Fruit fly (Drosophila melanogaster): ENCODE data around the gene SdicB.

DNA sequence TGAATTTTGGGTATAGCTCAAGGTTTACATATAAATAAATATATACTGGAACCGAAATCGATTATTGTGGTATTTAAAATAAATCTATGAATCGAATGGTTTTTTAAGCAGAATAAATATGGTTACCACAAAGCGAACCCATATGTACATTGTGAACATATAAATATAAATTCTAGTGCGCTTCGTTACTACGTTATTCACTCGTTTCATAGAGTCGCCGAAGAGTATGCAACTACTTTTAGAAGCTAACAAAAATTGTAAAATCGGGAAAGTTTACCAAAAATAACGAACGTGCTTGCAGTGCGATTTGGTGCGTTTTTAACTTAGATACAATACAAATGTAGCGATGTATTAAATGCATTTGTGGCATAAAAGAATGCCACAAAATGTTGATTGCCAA lies 53.5 kb downstream of the SdicB start:
- TF ChIP-seq CG33017 (tag; optimal IDR thresholded peaks at IDR 0.05) (no peak), CG7045 (GFP tag; optimal IDR thresholded peaks at IDR 0.05) (no peak), Crg-1 (GFP tag; optimal IDR thresholded peaks at IDR 0.05) (no peak), cic (GFP tag; optimal IDR thresholded peaks at IDR 0.05) (no peak), CG1620 (GFP tag; optimal IDR thresholded peaks at IDR 0.05) (no peak), pad (GFP tag; optimal IDR thresholded peaks at IDR 0.05) (no peak), CG14711 (tag; optimal IDR thresholded peaks at IDR 0.05) (no peak), ovo (GFP tag; optimal IDR thresholded peaks at IDR 0.05) (no peak), kay (GFP tag; ENCODE audit: borderline replicate concordance) (no peak), bab1 (GFP tag; optimal IDR thresholded peaks at IDR 0.05) (no peak)

Data from whole organism, adult.